Fruit fly (Drosophila melanogaster) whole organism, embryonic: ENCODE measurements around the gene Fas3.

ENCODE experiments used
- Abd-B ChIP-seq: fragments of 200-800 bp; sonication (Bioruptor generic); optimal IDR thresholded peaks from 2 replicates; lab custom pipeline; 2018; ENCODE audit warnings: missing biosample characterization, mild to moderate bottlenecking, missing genetic modification characterization, moderate library complexity
- CG10979 ChIP-seq: fragments of 200-800 bp; sonication (Bioruptor generic); optimal IDR thresholded peaks from 2 replicates; lab custom pipeline; 2018; ENCODE audit warnings: missing biosample characterization, mild to moderate bottlenecking, missing genetic modification characterization, moderate library complexity
- CG11085 ChIP-seq: fragments of 200-800 bp; sonication (Bioruptor generic); IDR thresholded peaks from 2 replicates; pipeline ENCODE4 v1.3.6; 2022; ENCODE audit warnings: missing biosample characterization, missing genetic modification characterization
- CG12219 ChIP-seq: fragments of 200-800 bp; sonication (Bioruptor generic); optimal IDR thresholded peaks from 3 replicates; lab custom pipeline; 2018; ENCODE audit warnings: missing biosample characterization, mild to moderate bottlenecking, missing genetic modification characterization
- CG12299 ChIP-seq: fragments of 200-800 bp; sonication (Bioruptor generic); optimal IDR thresholded peaks from 2 replicates; lab custom pipeline; 2018; ENCODE audit warnings: missing biosample characterization, mild to moderate bottlenecking, missing genetic modification characterization
- CG12659 ChIP-seq: fragments of 200-800 bp; sonication (Bioruptor generic); optimal IDR thresholded peaks from 3 replicates; lab custom pipeline; 2017; ENCODE audit warnings: mild to moderate bottlenecking, missing biosample characterization, missing genetic modification reagents, missing genetic modification characterization
- CG14860 ChIP-seq: fragments of 200-800 bp; sonication (Bioruptor generic); IDR thresholded peaks from 3 replicates; pipeline ENCODE4 v1.3.6; 2022; ENCODE audit warnings: missing biosample characterization, missing genetic modification characterization; ENCODE audit not compliant: partially characterized antibody
- CG15601 ChIP-seq: fragments of 200-800 bp; sonication (Bioruptor generic); optimal IDR thresholded peaks from 3 replicates; lab custom pipeline; 2019; ENCODE audit warnings: missing biosample characterization, mild to moderate bottlenecking, missing genetic modification characterization, moderate library complexity
- CG17359 ChIP-seq: fragments of 200-800 bp; sonication (Bioruptor generic); optimal IDR thresholded peaks from 3 replicates; lab custom pipeline; 2018; ENCODE audit warnings: missing biosample characterization, mild to moderate bottlenecking, missing genetic modification characterization, moderate library complexity
- CG32767 ChIP-seq: fragments of 200-800 bp; sonication (Bioruptor generic); IDR thresholded peaks from 2 replicates; pipeline ENCODE4 v1.3.6; 2022; ENCODE audit warnings: missing biosample characterization, missing genetic modification characterization
- CG4730 ChIP-seq: fragments of 200-800 bp; sonication (Bioruptor generic); IDR thresholded peaks from 2 replicates; pipeline ENCODE4 v1.3.6; 2022; ENCODE audit warnings: missing biosample characterization, missing genetic modification characterization
- CG5180 ChIP-seq: fragments of 200-800 bp; sonication (Bioruptor generic); optimal IDR thresholded peaks from 3 replicates; lab custom pipeline; 2017; ENCODE audit warnings: missing biosample characterization, missing genetic modification characterization, mild to moderate bottlenecking, moderate library complexity, missing genetic modification reagents
- CG7556 ChIP-seq: fragments of 200-800 bp; sonication (Bioruptor generic); optimal IDR thresholded peaks from 2 replicates; lab custom pipeline; 2017; ENCODE audit warnings: missing biosample characterization, mild to moderate bottlenecking, missing genetic modification characterization
- CG9797 ChIP-seq: fragments of 200-800 bp; sonication (Bioruptor generic); optimal IDR thresholded peaks from 3 replicates; lab custom pipeline; 2018; ENCODE audit warnings: missing biosample characterization, mild to moderate bottlenecking, missing genetic modification characterization
- CkIIα-i1 ChIP-seq: fragments of 200-800 bp; sonication (Bioruptor generic); IDR thresholded peaks from 2 replicates; pipeline ENCODE4 v1.3.6; 2022; ENCODE audit warnings: missing biosample characterization, missing genetic modification characterization
- D19B ChIP-seq: fragments of 200-800 bp; sonication (Bioruptor generic); optimal IDR thresholded peaks from 2 replicates; lab custom pipeline; 2017; ENCODE audit warnings: missing biosample characterization, mild to moderate bottlenecking, missing genetic modification characterization
- Dbx ChIP-seq: fragments of 200-800 bp; sonication (Bioruptor generic); IDR thresholded peaks from 3 replicates; pipeline ENCODE4 v1.3.6; 2022; ENCODE audit warnings: missing biosample characterization, missing genetic modification characterization
- Dfd ChIP-seq, 2 experiments: fragments of >200 bp; optimal IDR thresholded peaks; 2 replicates each; lab custom pipeline; 2017; ENCODE audit warnings: missing biosample characterization in 2 of 2, missing genetic modification characterization in 2 of 2
- Doc2 ChIP-seq: fragments of 200-800 bp; sonication (Bioruptor generic); IDR thresholded peaks from 2 replicates; pipeline ENCODE4 v1.3.6; 2022; ENCODE audit warnings: missing biosample characterization, missing genetic modification characterization
- Elba2 ChIP-seq: fragments of 200-800 bp; sonication (Bioruptor generic); optimal IDR thresholded peaks from 3 replicates; lab custom pipeline; 2016; ENCODE audit warnings: missing biosample characterization, missing genetic modification characterization
- HLH4C ChIP-seq: fragments of 200-800 bp; sonication (Bioruptor generic); IDR thresholded peaks from 3 replicates; pipeline ENCODE4 v1.3.6; 2022; ENCODE audit warnings: missing biosample characterization, missing genetic modification characterization; ENCODE audit not compliant: partially characterized antibody
- HLHmδ ChIP-seq: fragments of 200-800 bp; sonication (Bioruptor generic); optimal IDR thresholded peaks from 2 replicates; lab custom pipeline; 2018; ENCODE audit warnings: missing biosample characterization, mild to moderate bottlenecking, missing genetic modification characterization, moderate library complexity
- Hr78 ChIP-seq, 2 experiments: fragments of 200-800 bp in 1 of 2; fragments of >200 bp in 1 of 2; sonication (Bioruptor generic) in 1 of 2; optimal IDR thresholded peaks; 2 replicates each; lab custom pipeline; 2017 to 2019; ENCODE audit warnings: missing biosample characterization in 2 of 2, missing genetic modification characterization in 2 of 2, mild to moderate bottlenecking in 1 of 2, moderate library complexity in 1 of 2
- Jarid2 ChIP-seq: fragments of 200-800 bp; sonication (Bioruptor generic); optimal IDR thresholded peaks from 3 replicates; lab custom pipeline; 2017; ENCODE audit warnings: mild to moderate bottlenecking, missing biosample characterization, missing genetic modification reagents, missing genetic modification characterization
- Meics ChIP-seq: fragments of 200-800 bp; sonication (Bioruptor generic); optimal IDR thresholded peaks from 2 replicates; lab custom pipeline; 2017; ENCODE audit warnings: missing biosample characterization, mild to moderate bottlenecking, missing genetic modification characterization
- NC2α ChIP-seq: fragments of 200-800 bp; sonication (Bioruptor generic); optimal IDR thresholded peaks from 2 replicates; lab custom pipeline; 2016; ENCODE audit warnings: missing biosample characterization, missing genetic modification characterization
- Neu2 ChIP-seq: fragments of 200-800 bp; sonication (Bioruptor generic); optimal IDR thresholded peaks from 3 replicates; lab custom pipeline; 2016; ENCODE audit warnings: missing biosample characterization, missing genetic modification characterization, borderline replicate concordance
- Scr ChIP-seq: fragments of 200-800 bp; sonication (Bioruptor generic); IDR thresholded peaks from 2 replicates; pipeline ENCODE4 v1.3.6; 2022; ENCODE audit warnings: missing biosample characterization, missing genetic modification characterization; ENCODE audit not compliant: partially characterized antibody
- aop ChIP-seq: fragments of 200-800 bp; sonication (Bioruptor generic); IDR thresholded peaks from 2 replicates; pipeline ENCODE4 v1.3.6; 2022; ENCODE audit warnings: missing biosample characterization, missing genetic modification characterization
- ase ChIP-seq: fragments of 200-800 bp; sonication (Bioruptor generic); IDR thresholded peaks from 3 replicates; pipeline ENCODE4 v1.3.6; 2022; ENCODE audit warnings: missing biosample characterization, missing genetic modification characterization
- bowl ChIP-seq: fragments of 200-800 bp; sonication (Bioruptor generic); IDR thresholded peaks from 2 replicates; pipeline ENCODE4 v1.3.6; 2022; ENCODE audit warnings: missing biosample characterization, missing genetic modification characterization
- chn ChIP-seq: fragments of 200-800 bp; sonication (Bioruptor generic); optimal IDR thresholded peaks from 2 replicates; lab custom pipeline; 2016; ENCODE audit warnings: missing biosample characterization, missing genetic modification characterization
- dpn ChIP-seq, 2 experiments: fragments of 200-800 bp; sonication (Bioruptor generic); optimal IDR thresholded peaks; 3 replicates each; lab custom pipeline; 2016; ENCODE audit warnings: missing biosample characterization in 2 of 2, missing genetic modification characterization in 2 of 2
- eve ChIP-seq, 2 experiments: fragments of >200 bp; optimal IDR thresholded peaks; 2 replicates each; lab custom pipeline; 2017; ENCODE audit warnings: missing biosample characterization in 2 of 2, missing genetic modification characterization in 2 of 2
- fd3F ChIP-seq: fragments of 200-800 bp; sonication (Bioruptor generic); optimal IDR thresholded peaks from 2 replicates; lab custom pipeline; 2018; ENCODE audit warnings: missing biosample characterization, mild to moderate bottlenecking, missing genetic modification characterization, moderate library complexity
- fd96Cb ChIP-seq: fragments of 200-800 bp; sonication (Bioruptor generic); optimal IDR thresholded peaks from 2 replicates; lab custom pipeline; 2018; ENCODE audit warnings: missing biosample characterization, mild to moderate bottlenecking, missing genetic modification characterization, moderate library complexity
- ftz-f1 ChIP-seq: fragments of 200-800 bp; sonication (Bioruptor generic); optimal IDR thresholded peaks from 2 replicates; lab custom pipeline; 2016; ENCODE audit warnings: missing biosample characterization, missing genetic modification characterization
- gro ChIP-seq: fragments of 200-800 bp; sonication (Bioruptor generic); optimal IDR thresholded peaks from 2 replicates; lab custom pipeline; 2016; ENCODE audit warnings: missing biosample characterization, missing genetic modification characterization
- ham ChIP-seq: fragments of 200-800 bp; sonication (Bioruptor generic); IDR thresholded peaks from 2 replicates; pipeline ENCODE4 v1.3.6; 2022; ENCODE audit warnings: missing biosample characterization, missing genetic modification characterization
- kni ChIP-seq: fragments of 200-800 bp; sonication (Bioruptor generic); optimal IDR thresholded peaks from 3 replicates; lab custom pipeline; 2017; ENCODE audit warnings: mild to moderate bottlenecking, missing biosample characterization, missing genetic modification reagents, missing genetic modification characterization
- lilli ChIP-seq: fragments of 200-800 bp; sonication (Bioruptor generic); optimal IDR thresholded peaks from 3 replicates; lab custom pipeline; 2016; ENCODE audit warnings: missing biosample characterization, missing genetic modification characterization
- lmd ChIP-seq: fragments of 200-800 bp; sonication (Bioruptor generic); IDR thresholded peaks from 2 replicates; pipeline ENCODE4 v1.3.6; 2022; ENCODE audit warnings: missing biosample characterization, missing genetic modification characterization
- psq ChIP-seq: fragments of 200-800 bp; sonication (Bioruptor generic); optimal IDR thresholded peaks from 2 replicates; lab custom pipeline; 2017; ENCODE audit warnings: missing biosample characterization, missing genetic modification characterization
- pum ChIP-seq: fragments of 200-800 bp; sonication (Bioruptor generic); optimal IDR thresholded peaks from 2 replicates; lab custom pipeline; 2016; ENCODE audit warnings: missing biosample characterization, missing genetic modification characterization
- schlank ChIP-seq: fragments of 200-800 bp; sonication (Bioruptor generic); optimal IDR thresholded peaks from 2 replicates; lab custom pipeline; 2018; ENCODE audit warnings: missing biosample characterization, mild to moderate bottlenecking, missing genetic modification characterization
- sens ChIP-seq: fragments of 200-800 bp; sonication (Bioruptor generic); peaks from one replicate; lab custom pipeline; 2016; ENCODE audit warnings: missing biosample characterization, missing genetic modification characterization
- trem ChIP-seq: fragments of 200-800 bp; optimal IDR thresholded peaks from 3 replicates; lab custom pipeline; 2019; ENCODE audit warnings: missing biosample characterization, mild to moderate bottlenecking, missing genetic modification characterization, moderate library complexity
- unc-4 ChIP-seq: fragments of 200-800 bp; sonication (Bioruptor generic); IDR thresholded peaks from 2 replicates; pipeline ENCODE4 v1.3.6; 2022; ENCODE audit warnings: missing biosample characterization, missing genetic modification characterization; ENCODE audit not compliant: partially characterized antibody
- wor ChIP-seq: fragments of 200-800 bp; sonication (Bioruptor generic); IDR thresholded peaks from 2 replicates; pipeline ENCODE4 v1.3.6; 2022; ENCODE audit warnings: missing biosample characterization, missing genetic modification characterization
- z ChIP-seq: fragments of 200-800 bp; sonication (Bioruptor generic); IDR thresholded peaks from 3 replicates; pipeline ENCODE4 v1.3.6; 2022; ENCODE audit warnings: missing biosample characterization, missing genetic modification characterization

Gene Fas3

DNA sequence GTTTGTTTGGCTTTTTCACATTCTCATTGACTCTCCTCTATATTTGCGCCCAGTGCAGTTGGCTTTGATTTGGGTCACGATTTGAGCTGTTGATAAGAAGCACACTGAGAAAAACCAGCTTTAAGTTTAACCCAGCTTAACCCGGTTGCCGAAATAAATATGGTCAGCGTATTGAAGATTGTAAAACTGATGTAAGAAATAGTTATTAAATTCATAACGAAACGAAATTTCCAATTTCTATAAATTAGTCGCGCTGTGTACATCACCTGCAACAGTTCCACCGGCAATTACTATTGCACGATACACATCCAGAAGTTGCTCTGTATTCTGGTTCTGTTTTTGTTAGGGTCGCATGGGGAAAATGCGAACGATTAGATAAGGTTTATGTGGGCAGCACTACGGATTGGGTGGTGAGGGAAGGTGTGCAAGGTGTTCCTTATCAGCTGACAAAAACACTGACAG is 5.2 kb downstream of the Fas3 start (continued):
- peak; percentile 74 for TF ChIP-seq Abd-B
- TF ChIP-seq CG12659 (GFP tag; lab: Kevin White, UChicago) = peak; percentile 81
- TF ChIP-seq HLH4C (GFP tag; lab: Robert Waterston, UW) = no peak
- 0 out of 2 replicates have a peak, but pooled peaks have one; percentile 28 for TF ChIP-seq CG11085
- TF ChIP-seq pum = peak; percentile 78
- TF ChIP-seq kni (GFP tag; lab: Kevin White, UChicago) = peak; percentile 67
- TF ChIP-seq D19B (GFP tag; lab: Kevin White, UChicago) = peak; percentile 21
- TF ChIP-seq Dbx (GFP tag; lab: Robert Waterston, UW) = peak; percentile 61; the same call in 2 of the 3 replicates
- no peak for TF ChIP-seq CG9797 (GFP tag; lab: Kevin White, UChicago)
- TF ChIP-seq dpn (GFP tag; optimal IDR thresholded peaks at IDR 0.05; lab: Kevin White, UChicago) = peak; percentile 82 to 86
- no peak for TF ChIP-seq ftz-f1 (GFP tag; lab: Kevin White, UChicago)
- peak in 1 of 2 experiments; percentile 82 for TF ChIP-seq Hr78 (GFP tag; optimal IDR thresholded peaks at IDR 0.05; lab: Kevin White, UChicago)
- TF ChIP-seq HLHmδ (GFP tag; lab: Kevin White, UChicago) = no peak
- peak; percentile 76 for TF ChIP-seq Meics (GFP tag; lab: Kevin White, UChicago)
- TF ChIP-seq aop (GFP tag; lab: Robert Waterston, UW) = no peak
- peak; percentile 72 for TF ChIP-seq CG32767 (GFP tag; lab: Robert Waterston, UW)
- peak; percentile 85 for TF ChIP-seq CG15601
- peak; percentile 89 for TF ChIP-seq fd96Cb (tag; lab: Kevin White, UChicago)
- peak; percentile 73 for TF ChIP-seq CG5180 (GFP tag; lab: Kevin White, UChicago)
- TF ChIP-seq psq (GFP tag; lab: Kevin White, UChicago) = peak; percentile 43
- no peak for TF ChIP-seq Dfd (GFP tag; optimal IDR thresholded peaks at IDR 0.05; lab: Kevin White, UChicago)
- TF ChIP-seq CG12219 (GFP tag; lab: Kevin White, UChicago) = peak; percentile 85
- TF ChIP-seq gro (GFP tag; lab: Kevin White, UChicago) = peak; percentile 6
- no peak for TF ChIP-seq ham (GFP tag; lab: Robert Waterston, UW)
- TF ChIP-seq lilli (GFP tag; lab: Kevin White, UChicago) = peak; percentile 82
- peak; percentile 88 for TF ChIP-seq chn (GFP tag; lab: Kevin White, UChicago)
- peak; percentile 64 for TF ChIP-seq CG12299 (tag; lab: Kevin White, UChicago)
- TF ChIP-seq trem = peak; percentile 79
- no peak for TF ChIP-seq z
- TF ChIP-seq unc-4 (GFP tag; lab: Robert Waterston, UW) = no peak
- TF ChIP-seq lmd (GFP tag; lab: Robert Waterston, UW) = peak; percentile 88
- peak; percentile 77 for TF ChIP-seq ase (GFP tag; lab: Robert Waterston, UW)
- peak; percentile 81 for TF ChIP-seq wor
- peak; percentile 70 for TF ChIP-seq fd3F (GFP tag; lab: Kevin White, UChicago)
- peak; percentile 73 for TF ChIP-seq CG4730 (GFP tag; lab: Robert Waterston, UW)
- peak; percentile 89 for TF ChIP-seq CG10979 (tag; lab: Kevin White, UChicago)
- TF ChIP-seq bowl = peak; percentile 68
- TF ChIP-seq Jarid2 (GFP tag; lab: Kevin White, UChicago) = peak; percentile 55
- TF ChIP-seq eve (GFP tag; optimal IDR thresholded peaks at IDR 0.05; lab: Kevin White, UChicago) = peak in 1 of 2 experiments; percentile 94
- peak; percentile 82 for TF ChIP-seq CG7556 (GFP tag; lab: Kevin White, UChicago)
- peak; percentile 47 for TF ChIP-seq schlank (tag; lab: Kevin White, UChicago)
- no peak for TF ChIP-seq Neu2 (GFP tag; lab: Kevin White, UChicago)
- peak; percentile 59; the same call in 1 of the 2 replicates for TF ChIP-seq CkIIα-i1 (GFP tag; lab: Robert Waterston, UW)
- TF ChIP-seq CG14860 (GFP tag; lab: Robert Waterston, UW) = no peak
- peak; percentile 93 for TF ChIP-seq CG17359 (tag; lab: Kevin White, UChicago)
- TF ChIP-seq NC2α (GFP tag; lab: Kevin White, UChicago) = peak; percentile 75
- peak; percentile 98 for TF ChIP-seq sens (GFP tag; lab: Kevin White, UChicago)
- TF ChIP-seq Doc2 (GFP tag; lab: Robert Waterston, UW) = no peak; the same call in 1 of the 2 replicates
- no peak for TF ChIP-seq Elba2 (GFP tag; lab: Kevin White, UChicago)
- TF ChIP-seq Scr (GFP tag; lab: Robert Waterston, UW) = no peak
